Fruit fly (Drosophila melanogaster): ENCODE data around the gene sbm.

Gene sbm

DNA sequence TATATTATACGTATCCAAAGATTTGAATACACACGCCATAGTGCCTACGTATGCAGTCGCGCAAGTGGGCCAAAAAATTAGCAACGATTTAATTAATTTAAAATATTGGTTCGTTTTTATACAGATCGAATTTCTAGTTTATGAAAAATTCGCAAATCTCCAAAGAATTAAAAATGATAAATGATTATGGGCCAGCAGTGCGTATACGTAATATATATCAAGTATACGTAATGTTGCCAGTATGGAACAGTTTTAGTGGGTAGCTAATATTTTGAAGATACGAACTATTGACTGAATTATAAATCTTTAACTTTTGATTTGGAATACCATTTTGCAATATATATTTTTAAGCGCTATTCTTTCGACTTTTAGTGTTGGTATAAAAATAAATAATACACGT is 9.3 kb downstream of the sbm start (continued):
- TF ChIP-seq CG31441 (GFP tag; IDR thresholded peaks at IDR 0.05) (peak; percentile 35; the same call in 1 of the 2 replicates), CG10366 (GFP tag; IDR thresholded peaks at IDR 0.05) (peak; percentile 8; the same call in 1 of the 2 replicates), salm (tag; optimal IDR thresholded peaks at IDR 0.05) (peak; percentile 14), CG3281 (GFP tag; optimal IDR thresholded peaks at IDR 0.05) (peak; percentile 60), CG12391 (tag; optimal IDR thresholded peaks at IDR 0.05) (peak; percentile 30), PHDP (tag; optimal IDR thresholded peaks at IDR 0.05) (peak; percentile 47), Dek (tag; optimal IDR thresholded peaks at IDR 0.05) (peak; percentile 7), Fer1 (GFP tag; optimal IDR thresholded peaks at IDR 0.05) (peak; percentile 9), CG18599 (GFP tag; optimal IDR thresholded peaks at IDR 0.05) (peak; percentile 26), CG6765 (GFP tag; optimal IDR thresholded peaks at IDR 0.05) (peak; percentile 10), NfI (GFP tag; optimal IDR thresholded peaks at IDR 0.05) (peak; percentile 9), CG10147 (GFP tag; optimal IDR thresholded peaks at IDR 0.05) (peak; percentile 26), oc (tag; optimal IDR thresholded peaks at IDR 0.05) (no peak), bcd (GFP tag; optimal IDR thresholded peaks at IDR 0.05) (peak; percentile 1), CG13424 (tag; optimal IDR thresholded peaks at IDR 0.05) (peak; percentile 56), lilli (GFP tag; optimal IDR thresholded peaks at IDR 0.05) (peak; percentile 12), ssp (GFP tag; IDR thresholded peaks at IDR 0.05) (no peak), CG9932 (GFP tag; IDR thresholded peaks at IDR 0.05) (0 out of 2 replicates have a peak, but pooled peaks have one; percentile 32), Meics (GFP tag; optimal IDR thresholded peaks at IDR 0.05) (peak; percentile 61), E2f2 (GFP tag; IDR thresholded peaks at IDR 0.05) (no peak), Oli (tag; optimal IDR thresholded peaks at IDR 0.05) (peak; percentile 42), Nf-YC (tag; optimal IDR thresholded peaks at IDR 0.05) (peak; percentile 40), CG12155 (GFP tag; optimal IDR thresholded peaks at IDR 0.05) (no peak), HHEX (GFP tag; optimal IDR thresholded peaks at IDR 0.05) (peak; percentile 28), CG30431 (GFP tag; optimal IDR thresholded peaks at IDR 0.05) (no peak), Gsc (GFP tag; IDR thresholded peaks at IDR 0.05) (no peak), CG2678 (tag; optimal IDR thresholded peaks at IDR 0.05) (peak; percentile 62), dmrt99B (tag; optimal IDR thresholded peaks at IDR 0.05) (peak; percentile 54), bsh (GFP tag; optimal IDR thresholded peaks at IDR 0.05) (no peak), CG6689 (GFP tag; IDR thresholded peaks at IDR 0.05) (0 out of 2 replicates have a peak, but pooled peaks have one; percentile 8), Sox102F (GFP tag; optimal IDR thresholded peaks at IDR 0.05) (peak; percentile 22), unpg (GFP tag; optimal IDR thresholded peaks at IDR 0.05) (peak; percentile 16), Xbp1 (GFP tag; optimal IDR thresholded peaks at IDR 0.05) (peak; percentile 19), TFAM (GFP tag; optimal IDR thresholded peaks at IDR 0.05) (no peak), CG4730 (GFP tag; IDR thresholded peaks at IDR 0.05) (0 out of 2 replicates have a peak, but pooled peaks have one; percentile 12), CoRest (tag; optimal IDR thresholded peaks at IDR 0.05) (peak; percentile 66), CG2120 (GFP tag; optimal IDR thresholded peaks at IDR 0.05) (peak; percentile 45), maf-S (GFP tag; optimal IDR thresholded peaks at IDR 0.05) (no peak), CG30403 (GFP tag; optimal IDR thresholded peaks at IDR 0.05) (peak; percentile 41), CG18262 (tag; optimal IDR thresholded peaks at IDR 0.05) (peak; percentile 23), CG7372 (GFP tag; IDR thresholded peaks at IDR 0.05) (peak; percentile 76), CG9437 (GFP tag; optimal IDR thresholded peaks at IDR 0.05) (peak; percentile 36), CG10209 (GFP tag; optimal IDR thresholded peaks at IDR 0.05) (peak; percentile 9), CG2712 (tag; optimal IDR thresholded peaks at IDR 0.05) (peak; percentile 25), row (GFP tag; IDR thresholded peaks at IDR 0.05) (peak; percentile 28; the same call in 1 of the 3 replicates), dm (GFP tag; optimal IDR thresholded peaks at IDR 0.05) (no peak), Med (GFP tag) (peak; percentile 82), CG31388 (GFP tag; optimal IDR thresholded peaks at IDR 0.05) (no peak), D (optimal IDR thresholded peaks at IDR 0.05) (no peak), D (GFP tag; optimal IDR thresholded peaks at IDR 0.05) (no peak)
